Fruit fly (Drosophila melanogaster) whole organism: ENCODE measurements around the gene Cow.

Source experiments
- CG8478 ChIP-seq: fragments of >200 bp; optimal IDR thresholded peaks from 2 replicates; lab custom pipeline; 2018; ENCODE audit warnings: inconsistent platforms
- usp ChIP-seq: fragments of >200 bp; optimal IDR thresholded peaks from 2 replicates; lab custom pipeline; 2017; ENCODE audit warnings: missing biosample characterization, missing genetic modification characterization, mixed read lengths

dm6 chr3R:23147625-23148024 lies 35.1 kb upstream of the Cow start:
- TF ChIP-seq usp (GFP tag; lab: Kevin White, UChicago) (no peak), CG8478 (lab: Kevin White, UChicago) (no peak)
